Worm (Caenorhabditis elegans) whole organism, L2 larva: ENCODE measurements around the gene wrt-4.

Experiments used
- ama-1 ChIP-seq: fragments of 150-350 bp; optimal IDR thresholded peaks from 2 replicates; lab custom pipeline; 2018; ENCODE audit warnings: inconsistent platforms
- egl-27 ChIP-seq: sonication (generic microtip); optimal IDR thresholded peaks from 3 replicates; lab custom pipeline; 2017; ENCODE audit warnings: missing biosample characterization, missing genetic modification reagents, missing genetic modification characterization
- elt-1 ChIP-seq: fragments of 150-350 bp; optimal IDR thresholded peaks from 2 replicates; lab custom pipeline; 2014; ENCODE audit warnings: missing biosample characterization, missing genetic modification characterization
- elt-3 ChIP-seq: sonication (generic microtip); optimal IDR thresholded peaks from 2 replicates; lab custom pipeline; 2017; ENCODE audit warnings: missing biosample characterization, missing genetic modification characterization
- lin-13 ChIP-seq: fragments of 150-350 bp; optimal IDR thresholded peaks from 2 replicates; lab custom pipeline; 2014; ENCODE audit warnings: missing biosample characterization, missing genetic modification reagents, missing genetic modification characterization
- lsy-2 ChIP-seq, 2 experiments: fragments of 150-350 bp in 1 of 2; sonication (generic microtip) in 1 of 2; optimal IDR thresholded peaks; 2 replicates each; lab custom pipeline; 2014 to 2017; ENCODE audit warnings: missing biosample characterization in 2 of 2, missing genetic modification characterization in 2 of 2
- mbf-1 ChIP-seq: sonication (generic microtip); optimal IDR thresholded peaks from 2 replicates; lab custom pipeline; 2017; ENCODE audit warnings: missing biosample characterization, missing genetic modification characterization
- nhr-10 ChIP-seq: sonication (generic microtip); optimal IDR thresholded peaks from 2 replicates; lab custom pipeline; 2017; ENCODE audit warnings: missing biosample characterization, missing genetic modification characterization
- nhr-11 ChIP-seq: fragments of 150-350 bp; optimal IDR thresholded peaks from 2 replicates; lab custom pipeline; 2014; ENCODE audit warnings: missing biosample characterization, missing genetic modification characterization
- nhr-77 ChIP-seq: fragments of 150-350 bp; optimal IDR thresholded peaks from 2 replicates; lab custom pipeline; 2014; ENCODE audit warnings: missing biosample characterization, missing genetic modification characterization
- skn-1 ChIP-seq: sonication (generic microtip); optimal IDR thresholded peaks from 2 replicates; lab custom pipeline; 2017; ENCODE audit warnings: missing biosample characterization, missing genetic modification characterization
- snpc-4 ChIP-seq: fragments of 150-350 bp; optimal IDR thresholded peaks from 2 replicates; lab custom pipeline; 2014; ENCODE audit warnings: missing biosample characterization, missing genetic modification characterization
- unc-39 ChIP-seq: fragments of 150-350 bp; optimal IDR thresholded peaks from 2 replicates; lab custom pipeline; 2014; ENCODE audit warnings: missing biosample characterization, missing genetic modification characterization
- ztf-1 ChIP-seq: fragments of 200-800 bp; sonication (Bioruptor generic); conservative IDR thresholded peaks from 2 replicates; pipeline ENCODE4 v1.3.6; 2022; ENCODE audit warnings: missing genetic modification characterization, missing compliant biosample characterization

- TF ChIP-seq elt-3 (tag; lab: Kevin White, UChicago) (no peak), ztf-1 (no peak), nhr-10 (no peak), elt-1 (no peak), mbf-1 (tag; lab: Kevin White, UChicago) (no peak), lsy-2 (tag; optimal IDR thresholded peaks at IDR 0.05; lab: Kevin White, UChicago) (no peak), unc-39 (no peak), nhr-11 (tag; lab: Kevin White, UChicago) (no peak), snpc-4 (tag; lab: Kevin White, UChicago) (no peak), egl-27 (no peak), nhr-77 (no peak), lin-13 (GFP tag; lab: Kevin White, UChicago) (no peak), ama-1 (lab: Kevin White, UChicago) (no peak), skn-1 (tag; lab: Kevin White, UChicago) (no peak)
These were observed 44.8 kb upstream of the wrt-4 start for ce11 chrX:15801827-15802226.
